Fruit fly (Drosophila melanogaster) whole organism, embryonic: ENCODE measurements around the gene CG13258.

Source experiments
- Ada2b ChIP-seq: fragments of 200-800 bp; sonication (Bioruptor generic); IDR thresholded peaks from 2 replicates; pipeline ENCODE4 v1.3.6; 2022; ENCODE audit warnings: missing biosample characterization, missing genetic modification characterization
- BtbVII ChIP-seq: fragments of 200-800 bp; sonication (Bioruptor generic); optimal IDR thresholded peaks from 3 replicates; lab custom pipeline; 2017; ENCODE audit warnings: missing biosample characterization, mild to moderate bottlenecking, missing genetic modification characterization
- CG10321 ChIP-seq: fragments of 200-800 bp; sonication (Bioruptor generic); IDR thresholded peaks from 2 replicates; pipeline ENCODE4 v1.3.6; 2022; ENCODE audit warnings: missing biosample characterization, missing genetic modification characterization
- CG10431 ChIP-seq: fragments of 200-800 bp; sonication (Bioruptor generic); optimal IDR thresholded peaks from 3 replicates; lab custom pipeline; 2018; ENCODE audit warnings: missing biosample characterization, mild to moderate bottlenecking, missing genetic modification characterization
- CG11085 ChIP-seq: fragments of 200-800 bp; sonication (Bioruptor generic); IDR thresholded peaks from 2 replicates; pipeline ENCODE4 v1.3.6; 2022; ENCODE audit warnings: missing biosample characterization, missing genetic modification characterization
- CG11247 ChIP-seq: fragments of 200-800 bp; sonication (Bioruptor generic); IDR thresholded peaks from 2 replicates; pipeline ENCODE4 v1.3.6; 2022; ENCODE audit warnings: missing biosample characterization, missing genetic modification characterization
- CG11504 ChIP-seq: fragments of 200-800 bp; sonication (Bioruptor generic); optimal IDR thresholded peaks from 3 replicates; lab custom pipeline; 2019; ENCODE audit warnings: missing biosample characterization, mild to moderate bottlenecking, missing genetic modification characterization, moderate library complexity
- CG11560 ChIP-seq: fragments of 200-800 bp; sonication (Bioruptor generic); IDR thresholded peaks from 3 replicates; pipeline ENCODE4 v1.3.6; 2022; ENCODE audit warnings: missing biosample characterization, missing genetic modification characterization
- CG12236 ChIP-seq: fragments of 200-800 bp; sonication (Bioruptor generic); optimal IDR thresholded peaks from 2 replicates; lab custom pipeline; 2016; ENCODE audit warnings: missing biosample characterization, missing genetic modification characterization
- CG12942 ChIP-seq: fragments of 200-800 bp; sonication (Bioruptor generic); optimal IDR thresholded peaks from 3 replicates; lab custom pipeline; 2016; ENCODE audit warnings: missing biosample characterization, missing genetic modification characterization
- CG13287 ChIP-seq: fragments of 200-800 bp; sonication (Bioruptor generic); IDR thresholded peaks from 2 replicates; pipeline ENCODE4 v1.3.6; 2022; ENCODE audit warnings: missing biosample characterization, missing genetic modification characterization; ENCODE audit not compliant: partially characterized antibody
- CG17186 ChIP-seq: fragments of 200-800 bp; sonication (Bioruptor generic); optimal IDR thresholded peaks from 3 replicates; lab custom pipeline; 2017; ENCODE audit warnings: missing biosample characterization, missing genetic modification reagents, missing genetic modification characterization
- CG18619 ChIP-seq: fragments of 200-800 bp; sonication (Bioruptor generic); optimal IDR thresholded peaks from 3 replicates; lab custom pipeline; 2017; ENCODE audit warnings: missing biosample characterization, mild to moderate bottlenecking, missing genetic modification characterization
- CG5180 ChIP-seq: fragments of 200-800 bp; sonication (Bioruptor generic); optimal IDR thresholded peaks from 3 replicates; lab custom pipeline; 2017; ENCODE audit warnings: missing biosample characterization, missing genetic modification characterization, mild to moderate bottlenecking, moderate library complexity, missing genetic modification reagents
- CG9609 ChIP-seq: fragments of 200-800 bp; sonication (Bioruptor generic); optimal IDR thresholded peaks from 3 replicates; lab custom pipeline; 2016; ENCODE audit warnings: missing biosample characterization, missing genetic modification characterization
- Camta ChIP-seq: fragments of 200-800 bp; sonication (Bioruptor generic); optimal IDR thresholded peaks from 2 replicates; lab custom pipeline; 2016; ENCODE audit warnings: missing biosample characterization, missing genetic modification characterization
- Dip3 ChIP-seq: fragments of 200-800 bp; sonication (Bioruptor generic); optimal IDR thresholded peaks from 3 replicates; lab custom pipeline; 2016; ENCODE audit warnings: missing biosample characterization, missing genetic modification characterization
- E2f2 ChIP-seq: fragments of 200-800 bp; sonication (Bioruptor generic); IDR thresholded peaks from 2 replicates; pipeline ENCODE4 v1.3.6; 2022; ENCODE audit warnings: missing biosample characterization, missing genetic modification characterization
- Elba2 ChIP-seq: fragments of 200-800 bp; sonication (Bioruptor generic); optimal IDR thresholded peaks from 3 replicates; lab custom pipeline; 2016; ENCODE audit warnings: missing biosample characterization, missing genetic modification characterization
- Hand ChIP-seq: fragments of 200-800 bp; sonication (Bioruptor generic); optimal IDR thresholded peaks from 2 replicates; lab custom pipeline; 2017; ENCODE audit warnings: mild to moderate bottlenecking, missing biosample characterization, missing genetic modification reagents, missing genetic modification characterization
- Max ChIP-seq: fragments of 200-800 bp; sonication (Bioruptor generic); optimal IDR thresholded peaks from 2 replicates; lab custom pipeline; 2016; ENCODE audit warnings: missing biosample characterization, mild to moderate bottlenecking, missing genetic modification characterization
- Mes4 ChIP-seq: fragments of 200-800 bp; sonication (Bioruptor generic); optimal IDR thresholded peaks from 2 replicates; lab custom pipeline; 2016; ENCODE audit warnings: missing biosample characterization, missing genetic modification characterization
- NFAT ChIP-seq: fragments of 200-800 bp; sonication (Bioruptor generic); IDR thresholded peaks from 2 replicates; pipeline ENCODE4 v1.3.6; 2022; ENCODE audit warnings: missing biosample characterization, missing genetic modification characterization
- Rfx ChIP-seq: fragments of 200-800 bp; sonication (Bioruptor generic); IDR thresholded peaks from 2 replicates; pipeline ENCODE4 v1.3.6; 2022; ENCODE audit warnings: missing biosample characterization, missing genetic modification characterization
- Ssrp ChIP-seq: fragments of 200-800 bp; sonication (Bioruptor generic); optimal IDR thresholded peaks from 2 replicates; lab custom pipeline; 2018; ENCODE audit warnings: missing biosample characterization, mild to moderate bottlenecking, missing genetic modification characterization, moderate library complexity
- YL-1 ChIP-seq: fragments of 200-800 bp; sonication (Bioruptor generic); optimal IDR thresholded peaks from 3 replicates; lab custom pipeline; 2017; ENCODE audit warnings: missing biosample characterization, mild to moderate bottlenecking, missing genetic modification characterization
- bbx ChIP-seq: fragments of 200-800 bp; sonication (Bioruptor generic); IDR thresholded peaks from 2 replicates; pipeline ENCODE4 v1.3.6; 2022; ENCODE audit warnings: missing biosample characterization, missing genetic modification characterization; ENCODE audit not compliant: partially characterized antibody
- cas ChIP-seq: fragments of 200-800 bp; sonication (Bioruptor generic); IDR thresholded peaks from 2 replicates; pipeline ENCODE4 v1.3.6; 2022; ENCODE audit warnings: missing biosample characterization, missing genetic modification characterization
- dimm ChIP-seq: fragments of 200-800 bp; sonication (Bioruptor generic); IDR thresholded peaks from 2 replicates; pipeline ENCODE4 v1.3.6; 2022; ENCODE audit warnings: missing biosample characterization, missing genetic modification characterization
- dmrt11E ChIP-seq: fragments of 200-800 bp; sonication (Bioruptor generic); optimal IDR thresholded peaks from 3 replicates; lab custom pipeline; 2018; ENCODE audit warnings: missing biosample characterization, mild to moderate bottlenecking, missing genetic modification characterization, moderate library complexity
- emc ChIP-seq: fragments of 200-800 bp; sonication (Bioruptor generic); optimal IDR thresholded peaks from 2 replicates; lab custom pipeline; 2016; ENCODE audit warnings: missing biosample characterization, missing genetic modification characterization
- ewg ChIP-seq: fragments of 200-800 bp; sonication (Bioruptor generic); optimal IDR thresholded peaks from 3 replicates; lab custom pipeline; 2017; ENCODE audit warnings: mild to moderate bottlenecking, missing biosample characterization, missing genetic modification reagents, missing genetic modification characterization
- gcm2 ChIP-seq: fragments of 200-800 bp; sonication (Bioruptor generic); optimal IDR thresholded peaks from 2 replicates; lab custom pipeline; 2016; ENCODE audit warnings: missing biosample characterization, missing genetic modification characterization
- gt ChIP-seq: fragments of 200-800 bp; sonication (Bioruptor generic); IDR thresholded peaks from 2 replicates; pipeline ENCODE4 v1.3.6; 2022; ENCODE audit warnings: missing biosample characterization, missing genetic modification characterization
- ham ChIP-seq: fragments of 200-800 bp; sonication (Bioruptor generic); IDR thresholded peaks from 2 replicates; pipeline ENCODE4 v1.3.6; 2022; ENCODE audit warnings: missing biosample characterization, missing genetic modification characterization
- hb ChIP-seq: fragments of 200-800 bp; sonication (Bioruptor generic); IDR thresholded peaks from 3 replicates; pipeline ENCODE4 v1.3.6; 2022; ENCODE audit warnings: missing biosample characterization, missing genetic modification characterization; ENCODE audit not compliant: partially characterized antibody
- her ChIP-seq: fragments of 200-800 bp; sonication (Bioruptor generic); optimal IDR thresholded peaks from 2 replicates; lab custom pipeline; 2016; ENCODE audit warnings: missing biosample characterization, missing genetic modification characterization
- jigr1 ChIP-seq: fragments of 200-800 bp; sonication (Bioruptor generic); IDR thresholded peaks from 3 replicates; pipeline ENCODE4 v1.3.6; 2022; ENCODE audit warnings: missing biosample characterization, missing genetic modification characterization
- kah ChIP-seq: fragments of 200-800 bp; sonication (Bioruptor generic); optimal IDR thresholded peaks from 2 replicates; lab custom pipeline; 2018; ENCODE audit warnings: missing biosample characterization, mild to moderate bottlenecking, missing genetic modification characterization
- kay ChIP-seq: fragments of 200-800 bp; sonication (Bioruptor generic); optimal IDR thresholded peaks from 2 replicates; lab custom pipeline; 2016; ENCODE audit warnings: missing biosample characterization, missing genetic modification characterization
- luna ChIP-seq: fragments of 200-800 bp; sonication (Bioruptor generic); optimal IDR thresholded peaks from 2 replicates; lab custom pipeline; 2016; ENCODE audit warnings: missing biosample characterization, missing genetic modification characterization
- mam ChIP-seq: fragments of 200-800 bp; sonication (Bioruptor generic); optimal IDR thresholded peaks from 3 replicates; lab custom pipeline; 2016; ENCODE audit warnings: missing biosample characterization, missing genetic modification characterization
- nerfin-2 ChIP-seq: fragments of 200-800 bp; sonication (Bioruptor generic); IDR thresholded peaks from 2 replicates; pipeline ENCODE4 v1.3.6; 2022; ENCODE audit warnings: missing biosample characterization, missing genetic modification characterization; ENCODE audit not compliant: partially characterized antibody
- oc ChIP-seq: fragments of 200-800 bp; sonication (Bioruptor generic); optimal IDR thresholded peaks from 2 replicates; lab custom pipeline; 2018; ENCODE audit warnings: missing biosample characterization, mild to moderate bottlenecking, missing genetic modification characterization, moderate library complexity
- odd ChIP-seq: fragments of 200-800 bp; sonication (Bioruptor generic); optimal IDR thresholded peaks from 2 replicates; lab custom pipeline; 2017; ENCODE audit warnings: missing biosample characterization, mild to moderate bottlenecking, missing genetic modification characterization
- pb ChIP-seq: fragments of 200-800 bp; sonication (Bioruptor generic); optimal IDR thresholded peaks from 3 replicates; lab custom pipeline; 2016; ENCODE audit warnings: missing biosample characterization, missing genetic modification characterization
- phol ChIP-seq: fragments of 200-800 bp; sonication (Bioruptor generic); optimal IDR thresholded peaks from 3 replicates; lab custom pipeline; 2018; ENCODE audit warnings: missing biosample characterization, mild to moderate bottlenecking, missing genetic modification characterization, moderate library complexity
- ranshi ChIP-seq: fragments of 200-800 bp; sonication (Bioruptor generic); IDR thresholded peaks from 2 replicates; pipeline ENCODE4 v1.3.6; 2022; ENCODE audit warnings: missing biosample characterization, missing genetic modification characterization
- sd ChIP-seq: fragments of 200-800 bp; sonication (Bioruptor generic); optimal IDR thresholded peaks from 3 replicates; lab custom pipeline; 2018; ENCODE audit warnings: missing biosample characterization, mild to moderate bottlenecking, missing genetic modification characterization, moderate library complexity
- tin ChIP-seq: fragments of 200-800 bp; sonication (Bioruptor generic); optimal IDR thresholded peaks from 3 replicates; lab custom pipeline; 2016; ENCODE audit warnings: missing biosample characterization, missing genetic modification characterization
- tup ChIP-seq: fragments of 200-800 bp; sonication (Bioruptor generic); optimal IDR thresholded peaks from 2 replicates; lab custom pipeline; 2016; ENCODE audit warnings: missing biosample characterization, mild to moderate bottlenecking, missing genetic modification characterization, moderate library complexity
- vfl ChIP-seq: fragments of 200-800 bp; sonication (Bioruptor generic); optimal IDR thresholded peaks from 2 replicates; lab custom pipeline; 2016; ENCODE audit warnings: missing biosample characterization, missing genetic modification characterization
- yki ChIP-seq: fragments of >200 bp; optimal IDR thresholded peaks from 3 replicates; lab custom pipeline; 2018

CG13258 gene

dm6 chr2L:16275809-16276178 lies 17.0 kb downstream of the CG13258 start (continued):
- TF ChIP-seq CG10321 (no peak), vfl (GFP tag; lab: Kevin White, UChicago) (no peak), Ada2b (GFP tag; lab: Robert Waterston, UW) (peak; percentile 36; the same call in 1 of the 2 replicates), Ssrp (tag; lab: Kevin White, UChicago) (peak; percentile 49), nerfin-2 (no peak), kay (GFP tag; lab: Kevin White, UChicago) (no peak), CG17186 (GFP tag; lab: Kevin White, UChicago) (no peak), gcm2 (no peak), tup (GFP tag; lab: Kevin White, UChicago) (no peak), CG11247 (no peak), E2f2 (GFP tag; lab: Robert Waterston, UW) (no peak), CG12942 (GFP tag; lab: Kevin White, UChicago) (no peak), ewg (GFP tag; lab: Kevin White, UChicago) (no peak), her (GFP tag; lab: Kevin White, UChicago) (no peak), odd (GFP tag; lab: Kevin White, UChicago) (peak; percentile 49), ham (GFP tag; lab: Robert Waterston, UW) (no peak), bbx (no peak), NFAT (GFP tag; lab: Robert Waterston, UW) (no peak), dimm (GFP tag; lab: Robert Waterston, UW) (no peak), yki (no peak), CG5180 (GFP tag; lab: Kevin White, UChicago) (no peak), CG11504 (tag; lab: Kevin White, UChicago) (peak; percentile 64), tin (GFP tag; lab: Kevin White, UChicago) (no peak), jigr1 (GFP tag; lab: Robert Waterston, UW) (no peak), pb (no peak), luna (GFP tag; lab: Kevin White, UChicago) (no peak), CG10431 (GFP tag; lab: Kevin White, UChicago) (no peak), hb (no peak), Hand (GFP tag; lab: Kevin White, UChicago) (peak; percentile 39), CG9609 (GFP tag; lab: Kevin White, UChicago) (no peak), CG11560 (no peak), Mes4 (GFP tag; lab: Kevin White, UChicago) (no peak), Camta (GFP tag; lab: Kevin White, UChicago) (no peak), Elba2 (GFP tag; lab: Kevin White, UChicago) (no peak), mam (GFP tag; lab: Kevin White, UChicago) (no peak), Max (GFP tag; lab: Kevin White, UChicago) (no peak), cas (GFP tag; lab: Robert Waterston, UW) (no peak), Dip3 (peak; percentile 19), dmrt11E (tag; lab: Kevin White, UChicago) (no peak), YL-1 (GFP tag; lab: Kevin White, UChicago) (peak; percentile 15), Rfx (peak; percentile 57; the same call in 1 of the 2 replicates), CG18619 (GFP tag; lab: Kevin White, UChicago) (peak; percentile 41), oc (tag; lab: Kevin White, UChicago) (no peak), CG12236 (GFP tag; lab: Kevin White, UChicago) (no peak), BtbVII (GFP tag; lab: Kevin White, UChicago) (peak; percentile 56), phol (tag; lab: Kevin White, UChicago) (peak; percentile 63), CG11085 (no peak), gt (GFP tag; lab: Robert Waterston, UW) (no peak), kah (no peak), emc (no peak), ranshi (0 out of 2 replicates have a peak, but pooled peaks have one; percentile 18), CG13287 (GFP tag; lab: Robert Waterston, UW) (no peak), sd (tag; lab: Kevin White, UChicago) (peak; percentile 29)
